Worm (Caenorhabditis elegans): Measurements from ENCODE around the gene grl-27.

The grl-27 gene

ce11 chrV:3538307-3538706 lies 37.4 kb downstream of the grl-27 start, which contains the start of gene nhr-93:
Gene nhr-93, minus strand, starts transcription at chrV:3538407.
- TF ChIP-seq hlh-1 (tag; optimal IDR thresholded peaks at IDR 0.05) = no peak
- TF ChIP-seq unc-120 (tag; optimal IDR thresholded peaks at IDR 0.05; ENCODE audit: poor library complexity, severe bottlenecking) = no peak

DNA sequence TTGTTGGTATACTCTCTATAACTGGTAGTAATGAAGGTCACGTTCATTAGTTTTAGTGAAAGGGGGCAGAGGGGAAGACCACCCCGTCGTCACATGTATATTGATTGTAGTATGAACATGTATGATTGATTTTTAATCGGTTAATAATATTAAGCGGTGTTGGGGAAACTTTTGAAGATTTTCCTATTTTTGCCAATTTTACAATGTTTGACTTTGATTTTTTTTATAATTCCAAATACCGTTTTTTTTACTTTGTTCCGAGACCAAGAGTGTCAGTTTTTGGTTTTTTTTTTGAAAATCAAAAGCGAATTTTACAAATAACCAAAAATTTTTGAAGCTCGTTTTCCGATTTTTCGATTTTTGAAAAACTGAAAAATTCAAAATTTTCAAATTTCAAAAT lies 40.4 kb downstream of the grl-27 start, which contains the start of gene nhr-221:
Gene nhr-221 (minus strand): TSS at position 101 of the 400 bp plus-strand sequence.
- TF ChIP-seq drap-1 (GFP tag; optimal IDR thresholded peaks at IDR 0.05) (no peak), hlh-1 (tag; optimal IDR thresholded peaks at IDR 0.05) (no peak), ces-1 (GFP tag; optimal IDR thresholded peaks at IDR 0.05) (no peak), M03D4.4 (tag; optimal IDR thresholded peaks at IDR 0.05) (no peak), unc-62 (GFP tag; optimal IDR thresholded peaks at IDR 0.05) (no peak), flh-1 (GFP tag; optimal IDR thresholded peaks at IDR 0.05) (no peak), bed-3 (GFP tag; optimal IDR thresholded peaks at IDR 0.05) (no peak), mab-5 (tag; optimal IDR thresholded peaks at IDR 0.05) (no peak), ceh-39 (tag; optimal IDR thresholded peaks at IDR 0.05) (no peak), sptf-1 (tag; optimal IDR thresholded peaks at IDR 0.05) (no peak), blmp-1 (tag; optimal IDR thresholded peaks at IDR 0.05) (no peak), snpc-4 (tag; optimal IDR thresholded peaks at IDR 0.05) (no peak), sem-2 (GFP tag; optimal IDR thresholded peaks at IDR 0.05) (no peak), mls-2 (tag; optimal IDR thresholded peaks at IDR 0.05) (no peak), lsy-2 (tag; optimal IDR thresholded peaks at IDR 0.05) (no peak), ceh-83 (GFP tag; optimal IDR thresholded peaks at IDR 0.05) (no peak), cnd-1 (tag; optimal IDR thresholded peaks at IDR 0.05) (no peak), ztf-11 (tag; optimal IDR thresholded peaks at IDR 0.05) (no peak), nhr-12 (tag; optimal IDR thresholded peaks at IDR 0.05) (no peak)

DNA sequence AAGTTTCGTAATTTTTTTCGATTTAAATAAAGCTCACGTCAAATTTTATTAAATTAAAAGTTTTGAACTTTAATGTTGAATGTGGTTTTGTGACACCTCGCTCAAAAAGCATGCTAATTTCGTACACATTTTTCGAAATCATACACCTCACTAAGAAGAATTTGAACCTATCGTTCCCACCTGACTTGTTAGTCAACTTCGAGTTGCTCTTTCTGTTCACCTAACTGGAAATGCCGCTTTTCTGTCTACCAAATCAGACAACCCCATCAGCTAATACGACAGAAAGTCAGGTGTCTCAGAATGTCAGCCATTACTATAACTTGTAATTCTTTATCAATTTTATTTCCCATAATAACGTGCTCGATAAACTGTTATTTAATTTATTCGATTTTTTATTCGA lies 45.3 kb downstream of the grl-27 start, which contains the start of gene srbc-66:
Gene srbc-66 (plus strand): TSS at position 301 of the 400 bp plus-strand sequence.
- TF ChIP-seq pha-4 (tag; optimal IDR thresholded peaks at IDR 0.05) (no peak), nhr-12 (tag; optimal IDR thresholded peaks at IDR 0.05) (no peak), M03D4.4 (tag; optimal IDR thresholded peaks at IDR 0.05) (no peak), ceh-39 (tag; optimal IDR thresholded peaks at IDR 0.05) (no peak), elt-1 (tag; optimal IDR thresholded peaks at IDR 0.05; ENCODE audit: borderline replicate concordance, insufficient read depth) (no peak), lsy-2 (tag; optimal IDR thresholded peaks at IDR 0.05) (no peak), mls-2 (tag; optimal IDR thresholded peaks at IDR 0.05) (no peak), unc-39 (tag; optimal IDR thresholded peaks at IDR 0.05) (no peak)

ce11 chrV:3526882-3527281 lies 48.8 kb downstream of the grl-27 start, which contains the start of gene str-260:
Gene str-260, plus strand, starts transcription at chrV:3527182.
- no peak for TF ChIP-seq elt-3 (tag; optimal IDR thresholded peaks at IDR 0.05)
- no peak for TF ChIP-seq mab-5 (tag; optimal IDR thresholded peaks at IDR 0.05)
- no peak for TF ChIP-seq sem-2 (GFP tag; optimal IDR thresholded peaks at IDR 0.05)
- no peak for TF ChIP-seq unc-62 (GFP tag; optimal IDR thresholded peaks at IDR 0.05)
- no peak for TF ChIP-seq elt-1 (tag; optimal IDR thresholded peaks at IDR 0.05; ENCODE audit: borderline replicate concordance, insufficient read depth)
- no peak for TF ChIP-seq mls-2 (tag; optimal IDR thresholded peaks at IDR 0.05)
- no peak for TF ChIP-seq ceh-83 (GFP tag; optimal IDR thresholded peaks at IDR 0.05)
- no peak for TF ChIP-seq pha-4 (tag; optimal IDR thresholded peaks at IDR 0.05)
- no peak for TF ChIP-seq lsy-2 (tag; optimal IDR thresholded peaks at IDR 0.05)
- TF ChIP-seq ceh-43 (GFP tag; optimal IDR thresholded peaks at IDR 0.05) = no peak
- no peak for TF ChIP-seq unc-120 (tag; optimal IDR thresholded peaks at IDR 0.05; ENCODE audit: poor library complexity, severe bottlenecking)
- no peak for TF ChIP-seq zip-8 (tag; optimal IDR thresholded peaks at IDR 0.05)
- no peak for TF ChIP-seq drap-1 (GFP tag; optimal IDR thresholded peaks at IDR 0.05)
- TF ChIP-seq hlh-1 (tag; optimal IDR thresholded peaks at IDR 0.05) = no peak
- no peak for TF ChIP-seq sptf-1 (tag; optimal IDR thresholded peaks at IDR 0.05)
- no peak for TF ChIP-seq tbx-8 (GFP tag; optimal IDR thresholded peaks at IDR 0.05)
- TF ChIP-seq nhr-237 (tag; optimal IDR thresholded peaks at IDR 0.05) = no peak
- no peak for TF ChIP-seq ces-1 (GFP tag; optimal IDR thresholded peaks at IDR 0.05)
- no peak for TF ChIP-seq nhr-28 (tag; optimal IDR thresholded peaks at IDR 0.05)
- no peak for TF ChIP-seq ceh-39 (tag; optimal IDR thresholded peaks at IDR 0.05)
